Worm (Caenorhabditis elegans): ENCODE results near the gene Y102E9.6.
A peak's percentile ranks its signal among the peaks of the same experiment; 100 is the strongest.

The Y102E9.6 gene

ce11 chrIII:6695189-6695588 lies 41.3 kb downstream of the Y102E9.6 start:
- TF ChIP-seq fkh-8 (tag; optimal IDR thresholded peaks at IDR 0.05) = peak; percentile 70
- peak; percentile 92 for TF ChIP-seq fkh-10 (GFP tag; optimal IDR thresholded peaks at IDR 0.05)
- peak; percentile 89 for TF ChIP-seq lin-14 (GFP tag; optimal IDR thresholded peaks at IDR 0.05)
- peak; percentile 45 for TF ChIP-seq ceh-8 (GFP tag; optimal IDR thresholded peaks at IDR 0.05)
- peak in 1 of 3 experiments; percentile 35 for TF ChIP-seq dpl-1 (GFP tag; optimal IDR thresholded peaks at IDR 0.05)
- TF ChIP-seq sox-4 (tag; optimal IDR thresholded peaks at IDR 0.05) = no peak
- TF ChIP-seq mef-2 (tag; optimal IDR thresholded peaks at IDR 0.05) = no peak
- TF ChIP-seq hlh-4 (tag; optimal IDR thresholded peaks at IDR 0.05) = no peak
- no peak for TF ChIP-seq unc-130 (tag; optimal IDR thresholded peaks at IDR 0.05)
- TF ChIP-seq lin-35 (GFP tag; optimal IDR thresholded peaks at IDR 0.05) = peak in 1 of 2 experiments; percentile 15
- TF ChIP-seq mep-1 (tag; optimal IDR thresholded peaks at IDR 0.05) = peak; percentile 45
- peak in 1 of 2 experiments; percentile 59 for TF ChIP-seq lsy-2 (tag; optimal IDR thresholded peaks at IDR 0.05)
- 0 out of 2 replicates have a peak, but pooled peaks have one; percentile 4 for TF ChIP-seq nhr-19 (GFP tag; conservative IDR thresholded peaks at IDR 0.05)
- TF ChIP-seq zip-4 (GFP tag; optimal IDR thresholded peaks at IDR 0.05) = no peak
- peak; percentile 63 for TF ChIP-seq nhr-71 (tag; optimal IDR thresholded peaks at IDR 0.05)
- TF ChIP-seq efl-1 (optimal IDR thresholded peaks at IDR 0.05) = peak; percentile 37 to 56
- peak; percentile 5 to 26 for TF ChIP-seq efl-1 (GFP tag; optimal IDR thresholded peaks at IDR 0.05 in 1 of 2)
- TF ChIP-seq fos-1 (tag; optimal IDR thresholded peaks at IDR 0.05) = peak; percentile 29
- peak; percentile 5 for TF ChIP-seq jun-1 (tag; optimal IDR thresholded peaks at IDR 0.05)
- peak in 2 of 3 experiments; percentile 34 to 71 for TF ChIP-seq ceh-82 (tag; optimal IDR thresholded peaks at IDR 0.05)
- peak; percentile 47 for TF ChIP-seq swsn-7 (tag; optimal IDR thresholded peaks at IDR 0.05)
- no peak for TF ChIP-seq nhr-90 (tag; optimal IDR thresholded peaks at IDR 0.05; ENCODE audit: poor library complexity)
- peak; percentile 71 for TF ChIP-seq unc-86 (tag; optimal IDR thresholded peaks at IDR 0.05)
- TF ChIP-seq ets-5 (GFP tag; IDR thresholded peaks at IDR 0.05) = no peak
- peak; percentile 46 for TF ChIP-seq snu-23 (GFP tag; optimal IDR thresholded peaks at IDR 0.05)
- TF ChIP-seq xbp-1 (tag; optimal IDR thresholded peaks at IDR 0.05) = peak; percentile 20
- TF ChIP-seq nhr-84 (tag; optimal IDR thresholded peaks at IDR 0.05) = no peak
- peak; percentile 56 for TF ChIP-seq tbx-2 (tag; optimal IDR thresholded peaks at IDR 0.05)
- peak; percentile 73 for TF ChIP-seq egl-13 (tag; optimal IDR thresholded peaks at IDR 0.05)
- TF ChIP-seq nhr-47 (tag; optimal IDR thresholded peaks at IDR 0.05) = peak; percentile 60
- peak; percentile 91 for TF ChIP-seq isw-1 (GFP tag; IDR thresholded peaks at IDR 0.05)
- TF ChIP-seq dsc-1 (tag; optimal IDR thresholded peaks at IDR 0.05) = peak; percentile 20

- TF ChIP-seq vab-15 (tag; optimal IDR thresholded peaks at IDR 0.05) (no peak), pax-3 (tag; optimal IDR thresholded peaks at IDR 0.05) (no peak), nhr-85 (tag) (no peak), lin-14 (GFP tag; optimal IDR thresholded peaks at IDR 0.05) (peak; percentile 23), nhr-84 (tag; optimal IDR thresholded peaks at IDR 0.05) (no peak), nhr-11 (tag; optimal IDR thresholded peaks at IDR 0.05) (no peak), nhr-12 (tag; optimal IDR thresholded peaks at IDR 0.05) (no peak), unc-30 (tag; optimal IDR thresholded peaks at IDR 0.05) (no peak), zip-4 (GFP tag; optimal IDR thresholded peaks at IDR 0.05) (no peak), grh-1 (GFP tag; IDR thresholded peaks at IDR 0.05) (no peak), hlh-17 (GFP tag; optimal IDR thresholded peaks at IDR 0.05; ENCODE audit: borderline replicate concordance) (no peak), ceh-63 (GFP tag; optimal IDR thresholded peaks at IDR 0.05) (no peak), nhr-71 (tag; optimal IDR thresholded peaks at IDR 0.05) (no peak), ceh-88 (GFP tag; IDR thresholded peaks at IDR 0.05) (no peak), F16B12.6 (tag; optimal IDR thresholded peaks at IDR 0.05) (no peak), xbp-1 (tag; optimal IDR thresholded peaks at IDR 0.05) (no peak), lin-35 (GFP tag; optimal IDR thresholded peaks at IDR 0.05) (peak in 1 of 2 experiments; percentile 20), irx-1 (tag; optimal IDR thresholded peaks at IDR 0.05) (no peak), aly-2 (tag; optimal IDR thresholded peaks at IDR 0.05) (no peak), elt-2 (tag; optimal IDR thresholded peaks at IDR 0.05) (peak; percentile 73), Y116A8C.19 (tag; optimal IDR thresholded peaks at IDR 0.05; ENCODE audit: borderline replicate concordance) (no peak), fkh-10 (GFP tag; optimal IDR thresholded peaks at IDR 0.05) (no peak), ztf-4 (tag; optimal IDR thresholded peaks at IDR 0.05) (no peak), elt-3 (tag; optimal IDR thresholded peaks at IDR 0.05) (no peak), ztf-11 (tag; optimal IDR thresholded peaks at IDR 0.05) (no peak), pag-3 (tag; optimal IDR thresholded peaks at IDR 0.05; ENCODE audit: borderline replicate concordance, insufficient read depth) (no peak), pqm-1 (tag; optimal IDR thresholded peaks at IDR 0.05) (peak; percentile 58), unc-86 (tag; optimal IDR thresholded peaks at IDR 0.05) (no peak)
Measured at ce11 chrIII:6693285-6693684, 43.2 kb downstream of the Y102E9.6 start.
